Worm (Caenorhabditis elegans): ENCODE measurements around the gene srx-2.

- TF ChIP-seq nhr-237 (tag; optimal IDR thresholded peaks at IDR 0.05) = no peak
- no peak for TF ChIP-seq nhr-25 (tag; optimal IDR thresholded peaks at IDR 0.05)
- TF ChIP-seq pqm-1 (tag; optimal IDR thresholded peaks at IDR 0.05) = no peak
- no peak for TF ChIP-seq R02D3.7 (tag; optimal IDR thresholded peaks at IDR 0.05)
- no peak for TF ChIP-seq fos-1 (tag; optimal IDR thresholded peaks at IDR 0.05)
- TF ChIP-seq lin-15B (tag; optimal IDR thresholded peaks at IDR 0.05) = no peak
- no peak for TF ChIP-seq zag-1 (tag; optimal IDR thresholded peaks at IDR 0.05)
- TF ChIP-seq fkh-2 (tag; optimal IDR thresholded peaks at IDR 0.05) = no peak
- no peak for TF ChIP-seq unc-62 (GFP tag; optimal IDR thresholded peaks at IDR 0.05)
Measured at ce11 chrV:9022078-9022477, 12.8 kb downstream of the srx-2 start, which contains the start of gene oac-41.
